Fruit fly (Drosophila melanogaster) whole organism, prepupa: ENCODE data around the gene Spf45.

ENCODE experiments used
- Blimp-1 ChIP-seq: fragments of 200-800 bp; sonication (Bioruptor generic); optimal IDR thresholded peaks from 3 replicates; lab custom pipeline; 2017; ENCODE audit warnings: missing biosample characterization, missing genetic modification characterization, mild to moderate bottlenecking, moderate library complexity, missing genetic modification reagents
- CG11762 ChIP-seq: fragments of 200-800 bp; sonication (Bioruptor generic); optimal IDR thresholded peaks from 3 replicates; lab custom pipeline; 2016; ENCODE audit warnings: missing biosample characterization, missing genetic modification characterization; ENCODE audit not compliant: insufficient read depth
- CG11902 ChIP-seq: fragments of 200-800 bp; sonication (Bioruptor generic); optimal IDR thresholded peaks from 3 replicates; lab custom pipeline; 2016; ENCODE audit warnings: missing biosample characterization, missing genetic modification characterization
- CG16779 ChIP-seq: fragments of 200-800 bp; sonication (Bioruptor generic); optimal IDR thresholded peaks from 3 replicates; lab custom pipeline; 2017; ENCODE audit warnings: missing biosample characterization, mild to moderate bottlenecking, missing genetic modification characterization
- CG3032 ChIP-seq: fragments of 200-800 bp; optimal IDR thresholded peaks from 2 replicates; lab custom pipeline; 2019; ENCODE audit warnings: missing biosample characterization, mild to moderate bottlenecking, missing genetic modification characterization, moderate library complexity
- CG32006 ChIP-seq: fragments of 200-800 bp; sonication (Bioruptor generic); optimal IDR thresholded peaks from 3 replicates; lab custom pipeline; 2017; ENCODE audit warnings: missing biosample characterization, mild to moderate bottlenecking, missing genetic modification characterization
- CG4318 ChIP-seq: fragments of 200-800 bp; sonication (Bioruptor generic); optimal IDR thresholded peaks from 3 replicates; lab custom pipeline; 2017; ENCODE audit warnings: missing biosample characterization, mild to moderate bottlenecking, missing genetic modification characterization
- CG6163 ChIP-seq: fragments of 200-800 bp; sonication (Bioruptor generic); IDR thresholded peaks from 3 replicates; pipeline ENCODE4 v1.3.6; 2022; ENCODE audit warnings: missing biosample characterization, missing genetic modification characterization
- CG6276 ChIP-seq: fragments of 200-800 bp; sonication (Bioruptor generic); optimal IDR thresholded peaks from 2 replicates; lab custom pipeline; 2017; ENCODE audit warnings: missing biosample characterization, mild to moderate bottlenecking, missing genetic modification characterization
- CG6854 ChIP-seq: fragments of 200-800 bp; sonication (Bioruptor generic); optimal IDR thresholded peaks from 2 replicates; lab custom pipeline; 2017; ENCODE audit warnings: missing biosample characterization, mild to moderate bottlenecking, missing genetic modification characterization
- CG8319 ChIP-seq: fragments of 200-800 bp; sonication (Bioruptor generic); optimal IDR thresholded peaks from 3 replicates; lab custom pipeline; 2016; ENCODE audit warnings: missing biosample characterization, missing genetic modification characterization
- CG8632 ChIP-seq: fragments of 200-800 bp; sonication (Bioruptor generic); optimal IDR thresholded peaks from 3 replicates; lab custom pipeline; 2016; ENCODE audit warnings: missing biosample characterization, missing genetic modification characterization
- Eip75B ChIP-seq: fragments of 200-800 bp; sonication (Bioruptor generic); optimal IDR thresholded peaks from 3 replicates; lab custom pipeline; 2016; ENCODE audit warnings: missing biosample characterization, missing genetic modification characterization
- Eip93F ChIP-seq: fragments of 200-800 bp; sonication (Bioruptor generic); optimal IDR thresholded peaks from 2 replicates; lab custom pipeline; 2016; ENCODE audit warnings: missing biosample characterization, mild to moderate bottlenecking, missing genetic modification characterization
- Ets21C ChIP-seq: fragments of 200-800 bp; sonication (Bioruptor generic); optimal IDR thresholded peaks from 3 replicates; lab custom pipeline; 2016; ENCODE audit warnings: missing biosample characterization, missing genetic modification characterization
- Ets96B ChIP-seq: fragments of 200-800 bp; optimal IDR thresholded peaks from 2 replicates; lab custom pipeline; 2019; ENCODE audit warnings: missing biosample characterization, mild to moderate bottlenecking, missing genetic modification characterization, moderate library complexity
- Gug ChIP-seq: fragments of 200-800 bp; sonication (Bioruptor generic); IDR thresholded peaks from 2 replicates; pipeline ENCODE4 v1.3.6; 2022; ENCODE audit warnings: missing biosample characterization, missing genetic modification characterization
- Lpt ChIP-seq: fragments of 200-800 bp; sonication (Bioruptor generic); optimal IDR thresholded peaks from 3 replicates; lab custom pipeline; 2016; ENCODE audit warnings: missing biosample characterization, missing genetic modification characterization
- OdsH ChIP-seq: fragments of 200-800 bp; sonication (Bioruptor generic); optimal IDR thresholded peaks from 3 replicates; lab custom pipeline; 2016; ENCODE audit warnings: missing biosample characterization, missing genetic modification characterization
- Smox ChIP-seq: fragments of 200-800 bp; sonication (Bioruptor generic); optimal IDR thresholded peaks from 3 replicates; lab custom pipeline; 2016; ENCODE audit warnings: missing biosample characterization, missing genetic modification characterization
- Sox102F ChIP-seq: fragments of 200-800 bp; sonication (Bioruptor generic); optimal IDR thresholded peaks from 2 replicates; lab custom pipeline; 2016; ENCODE audit warnings: missing biosample characterization, mild to moderate bottlenecking, missing genetic modification characterization
- Sox14 ChIP-seq: fragments of 200-800 bp; sonication (Bioruptor generic); optimal IDR thresholded peaks from 3 replicates; lab custom pipeline; 2016; ENCODE audit warnings: missing biosample characterization, missing genetic modification characterization
- Sox15 ChIP-seq: fragments of 200-800 bp; sonication (Bioruptor generic); optimal IDR thresholded peaks from 3 replicates; lab custom pipeline; 2016; ENCODE audit warnings: missing biosample characterization, missing genetic modification characterization
- achi ChIP-seq: fragments of 200-800 bp; sonication (Bioruptor generic); optimal IDR thresholded peaks from 3 replicates; lab custom pipeline; 2016; ENCODE audit warnings: missing biosample characterization, missing genetic modification characterization
- acj6 ChIP-seq: fragments of 200-800 bp; sonication (Bioruptor generic); optimal IDR thresholded peaks from 3 replicates; lab custom pipeline; 2016; ENCODE audit warnings: missing biosample characterization, missing genetic modification characterization
- cyc ChIP-seq: fragments of 200-800 bp; sonication (Bioruptor generic); optimal IDR thresholded peaks from 3 replicates; lab custom pipeline; 2016; ENCODE audit warnings: missing biosample characterization, missing genetic modification characterization
- dsx ChIP-seq: fragments of 200-800 bp; optimal IDR thresholded peaks from 3 replicates; lab custom pipeline; 2019; ENCODE audit warnings: missing biosample characterization, mild to moderate bottlenecking, missing genetic modification characterization, moderate library complexity; ENCODE audit not compliant: poor library complexity, severe bottlenecking
- esn ChIP-seq: fragments of 200-800 bp; sonication (Bioruptor generic); optimal IDR thresholded peaks from 2 replicates; lab custom pipeline; 2016; ENCODE audit warnings: missing biosample characterization, mild to moderate bottlenecking, missing genetic modification characterization, moderate library complexity
- fd59A ChIP-seq: fragments of 200-800 bp; sonication (Bioruptor generic); optimal IDR thresholded peaks from 2 replicates; lab custom pipeline; 2017; ENCODE audit warnings: missing biosample characterization, mild to moderate bottlenecking, missing genetic modification characterization, missing genetic modification reagents
- fd85E ChIP-seq: fragments of 200-800 bp; sonication (Bioruptor generic); optimal IDR thresholded peaks from 3 replicates; lab custom pipeline; 2016; ENCODE audit warnings: missing biosample characterization, missing genetic modification characterization
- fkh ChIP-seq: fragments of 200-800 bp; sonication (Bioruptor generic); optimal IDR thresholded peaks from 3 replicates; lab custom pipeline; 2017; ENCODE audit warnings: missing biosample characterization, mild to moderate bottlenecking, missing genetic modification characterization, moderate library complexity
- lz ChIP-seq: fragments of 200-800 bp; sonication (Bioruptor generic); optimal IDR thresholded peaks from 3 replicates; lab custom pipeline; 2016; ENCODE audit warnings: missing biosample characterization, missing genetic modification characterization
- pdm3 ChIP-seq: fragments of 200-800 bp; sonication (Bioruptor generic); optimal IDR thresholded peaks from 3 replicates; lab custom pipeline; 2016; ENCODE audit warnings: missing biosample characterization, missing genetic modification characterization
- salr ChIP-seq, 2 experiments: fragments of 200-800 bp; sonication (Bioruptor generic); optimal IDR thresholded peaks; 3 replicates each; lab custom pipeline; 2016 to 2018; ENCODE audit warnings: missing biosample characterization in 2 of 2, missing genetic modification characterization in 2 of 2, mild to moderate bottlenecking in 1 of 2
- spab ChIP-seq: fragments of 200-800 bp; sonication (Bioruptor generic); optimal IDR thresholded peaks from 2 replicates; lab custom pipeline; 2017; ENCODE audit warnings: missing biosample characterization, mild to moderate bottlenecking, missing genetic modification characterization, missing genetic modification reagents

The Spf45 gene

dm6 chr2L:23068051-23068831, at the start of gene Spf45:
Gene Spf45 (minus strand): TSS chr2L:23068386.
- TF ChIP-seq Blimp-1 (GFP tag; lab: Kevin White, UChicago) (no peak), fkh (GFP tag; lab: Kevin White, UChicago) (no peak), OdsH (peak; percentile 13), CG32006 (GFP tag; lab: Kevin White, UChicago) (peak; percentile 28), spab (GFP tag; lab: Kevin White, UChicago) (no peak), fd85E (GFP tag; lab: Kevin White, UChicago) (no peak), CG6163 (GFP tag; lab: Robert Waterston, UW) (no peak), Sox14 (GFP tag; lab: Kevin White, UChicago) (no peak), Gug (GFP tag; lab: Robert Waterston, UW) (no peak), dsx (GFP tag; lab: Kevin White, UChicago) (peak; percentile 59), Lpt (no peak)

dm6 chr2L:23075357-23075988, 7.3 kb upstream of the Spf45 start:
- no peak for TF ChIP-seq Smox (GFP tag; lab: Kevin White, UChicago)
- TF ChIP-seq fd59A = no peak
- no peak for TF ChIP-seq Gug (GFP tag; lab: Robert Waterston, UW)
- no peak for TF ChIP-seq CG6276 (GFP tag; lab: Kevin White, UChicago)

- TF ChIP-seq Gug (GFP tag; lab: Robert Waterston, UW) (no peak), CG4318 (GFP tag; lab: Kevin White, UChicago) (no peak), dsx (GFP tag; lab: Kevin White, UChicago) (no peak), esn (GFP tag; lab: Kevin White, UChicago) (no peak), CG8632 (no peak), lz (no peak), CG11762 (GFP tag; lab: Kevin White, UChicago) (no peak), Ets96B (tag; lab: Kevin White, UChicago) (no peak), pdm3 (GFP tag; lab: Kevin White, UChicago) (no peak), CG3032 (tag; lab: Kevin White, UChicago) (no peak), Eip93F (no peak), spab (GFP tag; lab: Kevin White, UChicago) (no peak), Blimp-1 (GFP tag; lab: Kevin White, UChicago) (no peak), CG16779 (tag; lab: Kevin White, UChicago) (no peak), Sox102F (GFP tag; lab: Kevin White, UChicago) (no peak), OdsH (no peak), acj6 (GFP tag; lab: Kevin White, UChicago) (no peak), CG6854 (no peak), Sox14 (GFP tag; lab: Kevin White, UChicago) (no peak), Sox15 (GFP tag; lab: Kevin White, UChicago) (no peak)
- TF ChIP-seq, all 60 proteins: peak for 0
Observed at dm6 chr2L:23068832-23069157, 609 bp upstream of the Spf45 start.

dm6 chr2L:23065176-23065575, 3.0 kb downstream of the Spf45 start:
- TF ChIP-seq achi (GFP tag; lab: Kevin White, UChicago) (no peak), CG8632 (no peak), Gug (GFP tag; lab: Robert Waterston, UW) (no peak), Eip93F (no peak), Eip75B (GFP tag; lab: Kevin White, UChicago) (no peak), Smox (GFP tag; lab: Kevin White, UChicago) (no peak), Ets21C (no peak), CG11762 (GFP tag; lab: Kevin White, UChicago) (no peak), CG6276 (GFP tag; lab: Kevin White, UChicago) (no peak), Lpt (no peak), CG11902 (GFP tag; lab: Kevin White, UChicago) (no peak), OdsH (no peak), cyc (GFP tag; lab: Kevin White, UChicago) (no peak), CG8319 (GFP tag; lab: Kevin White, UChicago) (no peak), CG16779 (tag; lab: Kevin White, UChicago) (no peak), salr (GFP tag; optimal IDR thresholded peaks at IDR 0.05; lab: Kevin White, UChicago) (no peak)
